Worm (Caenorhabditis elegans) whole organism, young adult: ENCODE results near the gene his-48.

Experiments
- ZK185.1 ChIP-seq: sonication (generic microtip); optimal IDR thresholded peaks from 2 replicates; lab custom pipeline; 2016; ENCODE audit warnings: mild to moderate bottlenecking, missing genetic modification characterization, missing compliant biosample characterization; ENCODE audit not compliant: poor library complexity, severe bottlenecking
- bed-1 ChIP-seq: fragments of 200-800 bp; sonication (Bioruptor generic); IDR thresholded peaks from 2 replicates; pipeline ENCODE4 v1.3.6; 2022; ENCODE audit warnings: missing genetic modification reagents, missing genetic modification characterization, missing compliant biosample characterization
- nfya-1 ChIP-seq: sonication (generic microtip); optimal IDR thresholded peaks from 2 replicates; lab custom pipeline; 2017; ENCODE audit warnings: antibody characterized with exemption, missing compliant biosample characterization, missing genetic modification characterization, borderline replicate concordance; ENCODE audit not compliant: insufficient read depth
- unc-130 ChIP-seq: sonication (generic microtip); optimal IDR thresholded peaks from 2 replicates; lab custom pipeline; 2016; ENCODE audit warnings: missing genetic modification reagents, missing genetic modification characterization, missing compliant biosample characterization

ce11 chrIV:11319884-11320362 is 4.6 kb upstream of the his-48 start, which contains the start of gene B0035.18:
- TF ChIP-seq ZK185.1 (tag; lab: Kevin White, UChicago), result no peak
- TF ChIP-seq nfya-1 (tag; lab: Kevin White, UChicago), result no peak
- TF ChIP-seq unc-130 (GFP tag; lab: Kevin White, UChicago), result no peak
- no peak for TF ChIP-seq bed-1 (GFP tag; lab: Robert Waterston, UW)
